Worm (Caenorhabditis elegans) whole organism, late embryonic: ENCODE data around the gene F13E9.9.
A peak's percentile ranks its signal among the peaks of the same experiment; 100 is the strongest.

ENCODE experiments used
- F13H6.1 ChIP-seq: sonication (generic microtip); optimal IDR thresholded peaks from 2 replicates; lab custom pipeline; 2016; ENCODE audit warnings: missing genetic modification characterization, missing compliant biosample characterization
- K02D7.2 ChIP-seq: sonication (generic microtip); optimal IDR thresholded peaks from 2 replicates; lab custom pipeline; 2017; ENCODE audit warnings: mild to moderate bottlenecking, missing genetic modification characterization, missing compliant biosample characterization
- T23F11.4 ChIP-seq: fragments of 200-800 bp; sonication (Bioruptor generic); optimal IDR thresholded peaks from 2 replicates; lab custom pipeline; 2018; ENCODE audit warnings: mild to moderate bottlenecking, missing genetic modification characterization, missing compliant biosample characterization
- ahr-1 ChIP-seq: sonication (generic microtip); optimal IDR thresholded peaks from 2 replicates; lab custom pipeline; 2016; ENCODE audit warnings: missing genetic modification characterization, missing compliant biosample characterization
- ama-1 ChIP-seq: fragments of 150-350 bp; optimal IDR thresholded peaks from 2 replicates; lab custom pipeline; 2014
- ceh-14 ChIP-seq: sonication (generic microtip); optimal IDR thresholded peaks from 2 replicates; lab custom pipeline; 2016; ENCODE audit warnings: missing genotype, missing genetic modification characterization, missing compliant biosample characterization
- ceh-18 ChIP-seq: sonication (generic microtip); optimal IDR thresholded peaks from 2 replicates; lab custom pipeline; 2016; ENCODE audit warnings: missing genetic modification characterization, missing compliant biosample characterization
- ceh-24 ChIP-seq: sonication (generic microtip); optimal IDR thresholded peaks from 2 replicates; lab custom pipeline; 2016; ENCODE audit warnings: mild to moderate bottlenecking, missing genetic modification characterization, missing compliant biosample characterization
- ceh-30 ChIP-seq: fragments of 150-350 bp; optimal IDR thresholded peaks from 2 replicates; lab custom pipeline; 2014; ENCODE audit warnings: missing biosample characterization, missing genetic modification characterization
- ceh-31 ChIP-seq: sonication (generic microtip); optimal IDR thresholded peaks from 2 replicates; lab custom pipeline; 2016; ENCODE audit warnings: missing genetic modification characterization, missing compliant biosample characterization
- ceh-34 ChIP-seq: sonication (generic microtip); optimal IDR thresholded peaks from 2 replicates; lab custom pipeline; 2016; ENCODE audit warnings: mild to moderate bottlenecking, missing genetic modification characterization, missing compliant biosample characterization
- ceh-48 ChIP-seq: sonication (generic microtip); optimal IDR thresholded peaks from 2 replicates; lab custom pipeline; 2016; ENCODE audit warnings: missing genetic modification characterization, inconsistent platforms, missing compliant biosample characterization
- ceh-6 ChIP-seq: fragments of 200-800 bp; sonication (Bioruptor generic); optimal IDR thresholded peaks from 2 replicates; lab custom pipeline; 2018; ENCODE audit warnings: mild to moderate bottlenecking, missing genetic modification characterization, missing compliant biosample characterization
- ceh-9 ChIP-seq: sonication (generic microtip); optimal IDR thresholded peaks from 2 replicates; lab custom pipeline; 2016; ENCODE audit warnings: mild to moderate bottlenecking, missing genetic modification characterization, inconsistent platforms, missing compliant biosample characterization
- elt-2 ChIP-seq: sonication (generic microtip); optimal IDR thresholded peaks from 2 replicates; lab custom pipeline; 2016; ENCODE audit warnings: missing genetic modification reagents, missing genetic modification characterization, missing compliant biosample characterization
- elt-4 ChIP-seq: sonication (generic microtip); optimal IDR thresholded peaks from 2 replicates; lab custom pipeline; 2016; ENCODE audit warnings: missing genetic modification characterization, missing compliant biosample characterization
- ets-4 ChIP-seq: sonication (generic microtip); optimal IDR thresholded peaks from 2 replicates; lab custom pipeline; 2016; ENCODE audit warnings: missing genetic modification characterization, missing compliant biosample characterization
- eyg-1 ChIP-seq: sonication (generic microtip); optimal IDR thresholded peaks from 2 replicates; lab custom pipeline; 2016; ENCODE audit warnings: missing genotype, missing genetic modification characterization, missing compliant biosample characterization
- fax-1 ChIP-seq: sonication (generic microtip); optimal IDR thresholded peaks from 2 replicates; lab custom pipeline; 2016; ENCODE audit warnings: missing genotype, missing genetic modification characterization, missing compliant biosample characterization
- fkh-10 ChIP-seq: fragments of 150-350 bp; optimal IDR thresholded peaks from 2 replicates; lab custom pipeline; 2014; ENCODE audit warnings: missing biosample characterization, missing genetic modification reagents, missing genetic modification characterization
- fkh-6 ChIP-seq: sonication (generic microtip); optimal IDR thresholded peaks from 2 replicates; lab custom pipeline; 2016; ENCODE audit warnings: missing genetic modification characterization, missing compliant biosample characterization
- gmeb-2 ChIP-seq: sonication (generic microtip); optimal IDR thresholded peaks from 2 replicates; lab custom pipeline; 2016; ENCODE audit warnings: missing genetic modification characterization, inconsistent platforms, missing compliant biosample characterization
- hlh-13 ChIP-seq: fragments of 200-800 bp; sonication (Bioruptor generic); optimal IDR thresholded peaks from 2 replicates; lab custom pipeline; 2018; ENCODE audit warnings: mild to moderate bottlenecking, missing genetic modification characterization, missing compliant biosample characterization
- hlh-30 ChIP-seq: sonication (generic microtip); optimal IDR thresholded peaks from 2 replicates; lab custom pipeline; 2017; ENCODE audit warnings: antibody characterized with exemption, missing genetic modification characterization, missing compliant biosample characterization; ENCODE audit not compliant: insufficient read depth
- hlh-6 ChIP-seq: sonication (generic microtip); optimal IDR thresholded peaks from 2 replicates; lab custom pipeline; 2016; ENCODE audit warnings: missing genotype, missing genetic modification characterization, missing compliant biosample characterization
- hlh-8 ChIP-seq: sonication (generic microtip); optimal IDR thresholded peaks from 2 replicates; lab custom pipeline; 2016; ENCODE audit warnings: missing genotype, missing genetic modification characterization, missing compliant biosample characterization
- lim-6 ChIP-seq: sonication (generic microtip); optimal IDR thresholded peaks from 2 replicates; lab custom pipeline; 2016; ENCODE audit warnings: missing genetic modification characterization, missing compliant biosample characterization
- madf-2 ChIP-seq: sonication (generic microtip); optimal IDR thresholded peaks from 2 replicates; lab custom pipeline; 2017; ENCODE audit warnings: missing genetic modification characterization, missing compliant biosample characterization
- mec-3 ChIP-seq: sonication (generic microtip); optimal IDR thresholded peaks from 2 replicates; lab custom pipeline; 2016; ENCODE audit warnings: borderline replicate concordance, missing genetic modification characterization, missing compliant biosample characterization
- nfya-1 ChIP-seq: sonication (generic microtip); optimal IDR thresholded peaks from 2 replicates; lab custom pipeline; 2017; ENCODE audit warnings: missing genetic modification characterization, mild to moderate bottlenecking, missing compliant biosample characterization, antibody characterized with exemption, moderate library complexity
- nhr-11 ChIP-seq: fragments of 150-350 bp; optimal IDR thresholded peaks from 2 replicates; lab custom pipeline; 2014; ENCODE audit warnings: missing biosample characterization, missing genetic modification characterization
- odd-2 ChIP-seq: sonication (generic microtip); optimal IDR thresholded peaks from 2 replicates; lab custom pipeline; 2017; ENCODE audit warnings: antibody characterized with exemption, mild to moderate bottlenecking, missing genetic modification characterization, missing compliant biosample characterization
- pat-9 ChIP-seq: fragments of 200-800 bp; sonication (Bioruptor generic); optimal IDR thresholded peaks from 2 replicates; lab custom pipeline; 2018; ENCODE audit warnings: mild to moderate bottlenecking, missing genetic modification characterization, moderate library complexity, missing compliant biosample characterization
- pax-1 ChIP-seq: fragments of 150-350 bp; optimal IDR thresholded peaks from 2 replicates; lab custom pipeline; 2014; ENCODE audit warnings: missing biosample characterization, missing genetic modification characterization
- pha-2 ChIP-seq: sonication (generic microtip); optimal IDR thresholded peaks from 2 replicates; lab custom pipeline; 2017; ENCODE audit warnings: mild to moderate bottlenecking, missing genetic modification characterization, missing compliant biosample characterization
- pha-4 ChIP-seq: fragments of 150-350 bp; optimal IDR thresholded peaks from 2 replicates; lab custom pipeline; 2018; ENCODE audit warnings: missing biosample characterization, missing genetic modification reagents, missing genetic modification characterization
- pqm-1 ChIP-seq: sonication (generic microtip); optimal IDR thresholded peaks from 2 replicates; lab custom pipeline; 2016; ENCODE audit warnings: missing genetic modification characterization, missing compliant biosample characterization
- pros-1 ChIP-seq: fragments of 150-350 bp; optimal IDR thresholded peaks from 2 replicates; lab custom pipeline; 2014; ENCODE audit warnings: missing biosample characterization, missing genetic modification reagents, missing genetic modification characterization
- rnt-1 ChIP-seq: sonication (generic microtip); optimal IDR thresholded peaks from 2 replicates; lab custom pipeline; 2016; ENCODE audit warnings: missing genetic modification characterization, missing compliant biosample characterization
- sox-2 ChIP-seq: fragments of 200-800 bp; sonication (Bioruptor generic); IDR thresholded peaks from 2 replicates; pipeline ENCODE4 v1.3.6; 2022; ENCODE audit warnings: missing genetic modification reagents, missing genetic modification characterization, missing compliant biosample characterization
- syd-9 ChIP-seq: sonication (generic microtip); optimal IDR thresholded peaks from 2 replicates; lab custom pipeline; 2016; ENCODE audit warnings: mild to moderate bottlenecking, missing genetic modification characterization, moderate library complexity, missing compliant biosample characterization
- tbx-2 ChIP-seq: sonication (generic microtip); optimal IDR thresholded peaks from 2 replicates; lab custom pipeline; 2016; ENCODE audit warnings: missing genetic modification characterization, missing compliant biosample characterization
- unc-3 ChIP-seq, 2 experiments: fragments of 200-800 bp in 1 of 2; sonication (Bioruptor generic) in 1 of 2; sonication (generic microtip) in 1 of 2; conservative IDR thresholded peaks in 1 of 2; optimal IDR thresholded peaks in 1 of 2; 2 replicates each; pipeline versions ENCODE4 v1.3.6 to Lab custom; 2016 to 2022; ENCODE audit warnings: missing compliant biosample characterization in 2 of 2, missing genetic modification characterization in 2 of 2, missing genetic modification reagents in 1 of 2
- unc-42 ChIP-seq: sonication (generic microtip); optimal IDR thresholded peaks from 2 replicates; lab custom pipeline; 2016; ENCODE audit warnings: missing genotype, missing genetic modification characterization, missing compliant biosample characterization
- unc-55 ChIP-seq: sonication (generic microtip); optimal IDR thresholded peaks from 2 replicates; lab custom pipeline; 2017; ENCODE audit warnings: missing biosample characterization, missing genetic modification reagents, missing genetic modification characterization
- zip-5 ChIP-seq: sonication (generic microtip); optimal IDR thresholded peaks from 2 replicates; lab custom pipeline; 2016; ENCODE audit warnings: missing genetic modification characterization, missing compliant biosample characterization

F13E9.9 gene

DNA sequence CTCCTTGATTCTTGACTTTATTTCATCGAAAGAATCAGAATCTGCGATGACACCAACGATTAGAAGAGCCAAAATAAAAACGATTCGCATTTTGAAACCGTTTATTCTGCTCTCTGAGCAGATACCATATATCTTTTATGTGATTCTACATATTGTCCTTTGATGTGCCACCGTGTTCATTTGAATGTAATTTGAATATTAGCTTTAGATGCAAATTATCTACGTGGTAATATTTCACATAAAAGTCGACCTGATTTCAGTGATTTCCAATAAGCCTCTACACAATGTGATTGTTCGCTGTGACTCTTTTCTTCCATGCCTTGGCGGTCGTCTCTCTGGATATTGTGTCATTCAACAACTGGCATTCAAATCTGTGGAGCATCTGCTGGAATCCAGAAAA is at the start of gene F13E9.9, which contains the start of gene F13E9.19:
TSS of gene F13E9.9 (minus strand) at position 101 of the 400 bp plus-strand sequence.
TSS of gene F13E9.19 (plus strand) at position 316 of the 400 bp plus-strand sequence.
- TF ChIP-seq ceh-9 (tag; lab: Kevin White, UChicago) = no peak

ce11 chrIV:10936906-10937540 is 38.0 kb upstream of the F13E9.9 start, which contains the start of gene fic-1:
Gene fic-1 (plus strand): TSS chrIV:10937454.
- peak; percentile 52 for TF ChIP-seq nfya-1 (tag; lab: Kevin White, UChicago)
- TF ChIP-seq mec-3 = no peak
- TF ChIP-seq unc-55 (GFP tag; lab: Kevin White, UChicago) = peak; percentile 13
- peak; percentile 99 for TF ChIP-seq unc-42
- peak; percentile 18 for TF ChIP-seq tbx-2 (tag; lab: Kevin White, UChicago)
- TF ChIP-seq ceh-31 = peak; percentile 78
- no peak for TF ChIP-seq fkh-6 (tag; lab: Kevin White, UChicago)
- TF ChIP-seq ceh-24 = no peak
- TF ChIP-seq hlh-30 (tag; lab: Kevin White, UChicago) = peak; percentile 56
- TF ChIP-seq ceh-48 (tag; lab: Kevin White, UChicago) = peak; percentile 98

ce11 chrIV:10935853-10936491 is 37.0 kb upstream of the F13E9.9 start, which contains the start of gene lgg-2:
Gene lgg-2 (minus strand): TSS chrIV:10935903.
- TF ChIP-seq zip-5 (tag; lab: Kevin White, UChicago) (no peak), pha-2 (tag; lab: Kevin White, UChicago) (no peak), pros-1 (tag; lab: Kevin White, UChicago) (peak; percentile 93), fkh-10 (no peak), tbx-2 (tag; lab: Kevin White, UChicago) (peak; percentile 84), pax-1 (tag; lab: Kevin White, UChicago) (peak; percentile 29), ceh-14 (tag; lab: Kevin White, UChicago) (peak; percentile 7), ets-4 (peak; percentile 29), pqm-1 (tag; lab: Kevin White, UChicago) (no peak), pat-9 (tag; lab: Kevin White, UChicago) (no peak), lim-6 (tag; lab: Kevin White, UChicago) (no peak), hlh-30 (tag; lab: Kevin White, UChicago) (peak; percentile 100), ceh-6 (no peak), hlh-6 (tag; lab: Kevin White, UChicago) (no peak), ama-1 (lab: Kevin White, UChicago) (no peak), K02D7.2 (tag; lab: Kevin White, UChicago) (no peak), ceh-18 (tag; lab: Kevin White, UChicago) (peak; percentile 90), sox-2 (no peak), rnt-1 (tag; lab: Kevin White, UChicago) (peak; percentile 75), syd-9 (tag; lab: Kevin White, UChicago) (no peak), unc-42 (peak; percentile 61), fax-1 (tag; lab: Kevin White, UChicago) (peak; percentile 45), unc-3 (GFP tag; conservative IDR thresholded peaks at IDR 0.05; lab: Robert Waterston, UW) (no peak), unc-3 (tag; optimal IDR thresholded peaks at IDR 0.05; lab: Kevin White, UChicago) (no peak), nfya-1 (tag; lab: Kevin White, UChicago) (peak; percentile 88), nhr-11 (tag; lab: Kevin White, UChicago) (no peak), madf-2 (tag; lab: Kevin White, UChicago) (no peak), elt-2 (peak; percentile 37), ahr-1 (tag; lab: Kevin White, UChicago) (no peak), gmeb-2 (tag; lab: Kevin White, UChicago) (no peak), odd-2 (no peak), T23F11.4 (GFP tag; lab: Kevin White, UChicago) (no peak), ceh-34 (tag; lab: Kevin White, UChicago) (peak; percentile 85), ceh-30 (tag; lab: Kevin White, UChicago) (no peak), fkh-6 (tag; lab: Kevin White, UChicago) (no peak), pha-4 (tag; lab: Kevin White, UChicago) (no peak), elt-4 (tag; lab: Kevin White, UChicago) (no peak), hlh-8 (tag; lab: Kevin White, UChicago) (no peak), eyg-1 (tag; lab: Kevin White, UChicago) (no peak), F13H6.1 (peak; percentile 26), ceh-9 (tag; lab: Kevin White, UChicago) (no peak), hlh-13 (GFP tag; lab: Kevin White, UChicago) (no peak), mec-3 (no peak)
